Worm (Caenorhabditis elegans) whole organism, L2 larva: ENCODE measurements around the gene ZK617.26.
A peak's percentile ranks its signal among the peaks of the same experiment; 100 is the strongest.

Experiments used
- C34F6.9 ChIP-seq: fragments of 150-350 bp; optimal IDR thresholded peaks from 2 replicates; lab custom pipeline; 2014; ENCODE audit warnings: missing biosample characterization, missing genetic modification characterization
- F13H6.1 ChIP-seq: sonication (generic microtip); optimal IDR thresholded peaks from 2 replicates; lab custom pipeline; 2016; ENCODE audit warnings: missing genetic modification characterization, missing compliant biosample characterization
- R02D3.7 ChIP-seq: fragments of 150-350 bp; optimal IDR thresholded peaks from 2 replicates; lab custom pipeline; 2014; ENCODE audit warnings: missing biosample characterization, missing genetic modification characterization
- Y55F3AM.14 ChIP-seq: fragments of 200-800 bp; sonication (Bioruptor generic); optimal IDR thresholded peaks from 2 replicates; lab custom pipeline; 2018; ENCODE audit warnings: mild to moderate bottlenecking, missing genetic modification characterization, missing compliant biosample characterization
- ZK546.5 ChIP-seq: sonication (generic microtip); optimal IDR thresholded peaks from 2 replicates; lab custom pipeline; 2017; ENCODE audit warnings: missing biosample characterization, missing genetic modification characterization
- alr-1 ChIP-seq: fragments of 150-350 bp; optimal IDR thresholded peaks from 2 replicates; lab custom pipeline; 2014; ENCODE audit warnings: missing biosample characterization, missing genetic modification characterization
- aly-2 ChIP-seq: fragments of 150-350 bp; optimal IDR thresholded peaks from 2 replicates; lab custom pipeline; 2014; ENCODE audit warnings: missing biosample characterization, missing genetic modification characterization
- ama-1 ChIP-seq: fragments of 150-350 bp; optimal IDR thresholded peaks from 2 replicates; lab custom pipeline; 2018; ENCODE audit warnings: inconsistent platforms
- blmp-1 ChIP-seq: sonication (generic microtip); optimal IDR thresholded peaks from 2 replicates; lab custom pipeline; 2017; ENCODE audit warnings: missing genetic modification characterization, mild to moderate bottlenecking, missing compliant biosample characterization, antibody characterized with exemption, moderate library complexity; ENCODE audit not compliant: insufficient read depth
- ceh-16 ChIP-seq: fragments of 150-350 bp; optimal IDR thresholded peaks from 2 replicates; lab custom pipeline; 2014; ENCODE audit warnings: missing biosample characterization, missing genetic modification characterization
- ceh-82 ChIP-seq: fragments of 150-350 bp; optimal IDR thresholded peaks from 2 replicates; lab custom pipeline; 2014; ENCODE audit warnings: missing biosample characterization, missing genetic modification characterization
- crh-2 ChIP-seq: sonication (generic microtip); optimal IDR thresholded peaks from 2 replicates; lab custom pipeline; 2017; ENCODE audit warnings: missing biosample characterization, missing genetic modification characterization
- dmd-4 ChIP-seq: sonication (generic microtip); optimal IDR thresholded peaks from 2 replicates; lab custom pipeline; 2017; ENCODE audit warnings: missing biosample characterization, missing genetic modification characterization
- egl-27 ChIP-seq: sonication (generic microtip); optimal IDR thresholded peaks from 3 replicates; lab custom pipeline; 2017; ENCODE audit warnings: missing biosample characterization, missing genetic modification reagents, missing genetic modification characterization
- elt-1 ChIP-seq: fragments of 150-350 bp; optimal IDR thresholded peaks from 2 replicates; lab custom pipeline; 2014; ENCODE audit warnings: missing biosample characterization, missing genetic modification characterization
- elt-3 ChIP-seq: sonication (generic microtip); optimal IDR thresholded peaks from 2 replicates; lab custom pipeline; 2017; ENCODE audit warnings: missing biosample characterization, missing genetic modification characterization
- fos-1 ChIP-seq: fragments of 150-350 bp; optimal IDR thresholded peaks from 2 replicates; lab custom pipeline; 2014; ENCODE audit warnings: missing biosample characterization, missing genetic modification characterization
- gmeb-1 ChIP-seq: fragments of 150-350 bp; optimal IDR thresholded peaks from 2 replicates; lab custom pipeline; 2014; ENCODE audit warnings: missing biosample characterization, missing genetic modification characterization
- lin-11 ChIP-seq: fragments of 150-350 bp; sonication (generic microtip); optimal IDR thresholded peaks from 2 replicates; lab custom pipeline; 2014; ENCODE audit warnings: missing biosample characterization, missing genetic modification characterization, inconsistent platforms, mixed read lengths
- lin-13 ChIP-seq: fragments of 150-350 bp; optimal IDR thresholded peaks from 2 replicates; lab custom pipeline; 2014; ENCODE audit warnings: missing biosample characterization, missing genetic modification reagents, missing genetic modification characterization
- lin-39 ChIP-seq: fragments of 150-350 bp; optimal IDR thresholded peaks from 2 replicates; lab custom pipeline; 2014; ENCODE audit warnings: missing biosample characterization, missing genetic modification reagents, missing genetic modification characterization
- lsy-2 ChIP-seq, 2 experiments: fragments of 150-350 bp in 1 of 2; sonication (generic microtip) in 1 of 2; optimal IDR thresholded peaks; 2 replicates each; lab custom pipeline; 2014 to 2017; ENCODE audit warnings: missing biosample characterization in 2 of 2, missing genetic modification characterization in 2 of 2
- mab-5 ChIP-seq: fragments of 150-350 bp; optimal IDR thresholded peaks from 2 replicates; lab custom pipeline; 2014; ENCODE audit warnings: missing biosample characterization, missing genetic modification characterization
- mbf-1 ChIP-seq: sonication (generic microtip); optimal IDR thresholded peaks from 2 replicates; lab custom pipeline; 2017; ENCODE audit warnings: missing biosample characterization, missing genetic modification characterization
- mdl-1 ChIP-seq, 2 experiments: fragments of 150-350 bp in 1 of 2; sonication (generic microtip) in 1 of 2; optimal IDR thresholded peaks; 2 replicates each; lab custom pipeline; 2017; ENCODE audit warnings: missing biosample characterization in 2 of 2, missing genetic modification characterization in 2 of 2
- nhr-10 ChIP-seq: sonication (generic microtip); optimal IDR thresholded peaks from 2 replicates; lab custom pipeline; 2017; ENCODE audit warnings: missing biosample characterization, missing genetic modification characterization
- nhr-11 ChIP-seq: fragments of 150-350 bp; optimal IDR thresholded peaks from 2 replicates; lab custom pipeline; 2014; ENCODE audit warnings: missing biosample characterization, missing genetic modification characterization
- nhr-12 ChIP-seq: fragments of 150-350 bp; optimal IDR thresholded peaks from 2 replicates; lab custom pipeline; 2014; ENCODE audit warnings: missing biosample characterization, missing genetic modification characterization
- nhr-129 ChIP-seq: fragments of 150-350 bp; optimal IDR thresholded peaks from 2 replicates; lab custom pipeline; 2014; ENCODE audit warnings: missing biosample characterization, missing genetic modification characterization
- nhr-21 ChIP-seq: fragments of 150-350 bp; optimal IDR thresholded peaks from 2 replicates; lab custom pipeline; 2014; ENCODE audit warnings: missing biosample characterization, missing genetic modification characterization
- nhr-23 ChIP-seq: fragments of 150-350 bp; optimal IDR thresholded peaks from 2 replicates; lab custom pipeline; 2014; ENCODE audit warnings: missing biosample characterization, missing genetic modification reagents, missing genetic modification characterization
- nhr-237 ChIP-seq: fragments of 150-350 bp; optimal IDR thresholded peaks from 2 replicates; lab custom pipeline; 2014; ENCODE audit warnings: missing biosample characterization, missing genetic modification characterization
- nhr-25 ChIP-seq: fragments of 150-350 bp; sonication (generic microtip); optimal IDR thresholded peaks from 3 replicates; lab custom pipeline; 2014; ENCODE audit warnings: missing biosample characterization, missing genetic modification characterization
- nhr-6 ChIP-seq: fragments of 150-350 bp; optimal IDR thresholded peaks from 2 replicates; lab custom pipeline; 2014; ENCODE audit warnings: missing biosample characterization, missing genetic modification characterization
- nhr-77 ChIP-seq: fragments of 150-350 bp; optimal IDR thresholded peaks from 2 replicates; lab custom pipeline; 2014; ENCODE audit warnings: missing biosample characterization, missing genetic modification characterization
- peb-1 ChIP-seq: fragments of 150-350 bp; optimal IDR thresholded peaks from 2 replicates; lab custom pipeline; 2014; ENCODE audit warnings: missing biosample characterization, missing genetic modification characterization
- sem-4 ChIP-seq: fragments of 150-350 bp; optimal IDR thresholded peaks from 2 replicates; lab custom pipeline; 2014; ENCODE audit warnings: missing biosample characterization, missing genetic modification reagents, missing genetic modification characterization
- skn-1 ChIP-seq: sonication (generic microtip); optimal IDR thresholded peaks from 2 replicates; lab custom pipeline; 2017; ENCODE audit warnings: missing biosample characterization, missing genetic modification characterization
- sma-3 ChIP-seq: sonication (generic microtip); optimal IDR thresholded peaks from 2 replicates; lab custom pipeline; 2016; ENCODE audit warnings: missing genetic modification reagents, missing genetic modification characterization, missing compliant biosample characterization
- sma-9 ChIP-seq, 2 experiments: fragments of 150-350 bp in 1 of 2; sonication (generic microtip) in 1 of 2; optimal IDR thresholded peaks; 2 replicates each; lab custom pipeline; 2014 to 2016; ENCODE audit warnings: missing genetic modification characterization in 2 of 2, mild to moderate bottlenecking in 1 of 2, missing biosample characterization in 1 of 2, missing compliant biosample characterization in 1 of 2, missing genetic modification reagents in 1 of 2, moderate library complexity in 1 of 2
- snpc-4 ChIP-seq: fragments of 150-350 bp; optimal IDR thresholded peaks from 2 replicates; lab custom pipeline; 2014; ENCODE audit warnings: missing biosample characterization, missing genetic modification characterization
- unc-39 ChIP-seq: fragments of 150-350 bp; optimal IDR thresholded peaks from 2 replicates; lab custom pipeline; 2014; ENCODE audit warnings: missing biosample characterization, missing genetic modification characterization
- unc-55 ChIP-seq: fragments of 150-350 bp; sonication (generic microtip); optimal IDR thresholded peaks from 3 replicates; lab custom pipeline; 2014; ENCODE audit warnings: missing biosample characterization, missing genetic modification reagents, missing genetic modification characterization
- unc-62 ChIP-seq: fragments of 150-350 bp; optimal IDR thresholded peaks from 2 replicates; lab custom pipeline; 2014; ENCODE audit warnings: missing biosample characterization, missing genetic modification reagents, missing genetic modification characterization
- zag-1 ChIP-seq: fragments of 150-350 bp; optimal IDR thresholded peaks from 2 replicates; lab custom pipeline; 2014; ENCODE audit warnings: missing biosample characterization, missing genetic modification characterization
- ztf-1 ChIP-seq: fragments of 200-800 bp; sonication (Bioruptor generic); conservative IDR thresholded peaks from 2 replicates; pipeline ENCODE4 v1.3.6; 2022; ENCODE audit warnings: missing genetic modification characterization, missing compliant biosample characterization
- ztf-11 ChIP-seq: sonication (generic microtip); optimal IDR thresholded peaks from 2 replicates; lab custom pipeline; 2017; ENCODE audit warnings: missing biosample characterization, missing genetic modification characterization
- ztf-4 ChIP-seq: fragments of 150-350 bp; optimal IDR thresholded peaks from 2 replicates; lab custom pipeline; 2014; ENCODE audit warnings: missing biosample characterization, missing genetic modification characterization

Gene ZK617.26

DNA sequence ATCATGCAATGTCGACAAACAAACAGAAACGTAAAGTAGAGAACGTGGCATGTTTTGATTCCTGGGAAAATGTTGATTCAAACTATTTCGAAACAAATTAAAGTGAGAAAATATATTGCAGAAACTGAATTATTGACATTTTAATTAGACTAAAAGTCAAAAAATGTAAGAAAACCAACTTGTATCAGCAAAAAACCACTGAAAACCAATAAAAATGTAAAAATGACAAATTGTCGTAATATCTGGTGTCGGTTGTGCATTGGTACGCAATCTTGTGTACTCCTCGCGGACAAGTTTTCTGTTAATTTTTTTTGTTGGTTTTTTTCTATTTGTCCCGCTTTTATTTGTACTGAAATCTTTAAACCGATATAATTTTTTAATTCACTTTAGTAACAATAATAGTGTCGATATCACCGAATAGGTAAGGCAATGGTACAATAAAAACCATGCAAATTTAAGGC lies 19.0 kb upstream of the ZK617.26 start, which contains the start of gene T12G3.11 (continued):
- no peak for TF ChIP-seq sma-3 (GFP tag; lab: Kevin White, UChicago)
- no peak for TF ChIP-seq Y55F3AM.14 (GFP tag; lab: Kevin White, UChicago)
- peak; percentile 63 for TF ChIP-seq nhr-129 (tag; lab: Kevin White, UChicago)
- TF ChIP-seq, all 48 proteins: peak for 11

DNA sequence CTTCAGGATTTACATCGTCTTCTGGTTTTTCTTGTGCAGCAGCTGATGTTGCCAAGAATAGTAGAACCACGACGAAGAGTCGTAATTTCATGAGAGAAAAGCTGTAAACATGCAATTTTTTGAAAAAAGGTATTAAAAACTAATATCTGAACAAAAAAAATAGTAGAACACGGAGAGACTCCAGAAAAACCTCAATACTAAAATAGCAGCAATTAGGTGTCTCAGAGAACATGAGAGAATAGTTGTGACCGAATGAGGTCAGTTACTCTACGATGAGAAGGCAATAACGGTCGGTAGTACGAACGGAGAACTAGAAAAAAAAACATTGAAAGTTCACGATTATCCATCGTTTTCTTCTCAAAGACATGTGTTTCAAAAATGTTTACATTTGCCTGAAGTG lies 18.3 kb upstream of the ZK617.26 start, which contains the start of gene tgn-38:
Gene tgn-38 (minus strand): TSS at position 101 of the 400 bp plus-strand sequence.
- TF ChIP-seq sma-3 (GFP tag; lab: Kevin White, UChicago) (no peak), nhr-129 (tag; lab: Kevin White, UChicago) (peak; percentile 22), ztf-1 (GFP tag; lab: Robert Waterston, UW) (no peak), ceh-82 (no peak), ztf-4 (tag; lab: Kevin White, UChicago) (no peak)

DNA sequence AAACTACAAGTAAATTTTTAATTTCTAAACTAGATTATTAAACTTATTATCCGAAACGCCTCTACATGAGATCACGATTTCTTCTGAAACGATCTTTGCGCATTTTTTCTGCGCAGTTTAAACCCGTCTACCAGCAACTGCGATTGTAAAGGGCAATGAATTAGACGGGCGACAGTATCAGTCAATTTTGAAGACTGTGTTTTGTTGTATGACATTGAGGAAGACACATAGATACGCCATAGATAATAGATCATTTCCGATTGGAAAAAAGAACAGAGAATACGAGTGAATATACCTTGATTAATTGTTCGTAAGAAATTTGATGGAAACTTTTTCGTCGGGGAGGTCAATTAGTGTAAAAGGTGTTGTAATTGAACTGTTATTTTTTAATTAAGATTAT lies 10.6 kb upstream of the ZK617.26 start:
- no peak for TF ChIP-seq C34F6.9 (tag; lab: Kevin White, UChicago)
- TF ChIP-seq sem-4 (tag; lab: Kevin White, UChicago), result no peak
- peak; percentile 71 for TF ChIP-seq ceh-16
- peak; percentile 57 for TF ChIP-seq nhr-129 (tag; lab: Kevin White, UChicago)
- no peak for TF ChIP-seq ceh-82
- TF ChIP-seq nhr-25, result peak; percentile 80
- peak; percentile 68 for TF ChIP-seq nhr-21
- TF ChIP-seq sma-3 (GFP tag; lab: Kevin White, UChicago), result no peak
- no peak for TF ChIP-seq snpc-4 (tag; lab: Kevin White, UChicago)
- TF ChIP-seq ztf-1 (GFP tag; lab: Robert Waterston, UW), result no peak
- no peak for TF ChIP-seq nhr-11 (tag; lab: Kevin White, UChicago)
- TF ChIP-seq lin-39 (tag; lab: Kevin White, UChicago), result no peak
- no peak for TF ChIP-seq zag-1 (tag; lab: Kevin White, UChicago)
- no peak for TF ChIP-seq ama-1 (lab: Kevin White, UChicago)
- TF ChIP-seq peb-1 (tag; lab: Kevin White, UChicago), result no peak
- no peak for TF ChIP-seq dmd-4
- TF ChIP-seq gmeb-1 (tag; lab: Kevin White, UChicago), result no peak
- TF ChIP-seq alr-1 (tag; lab: Kevin White, UChicago), result no peak
- no peak for TF ChIP-seq unc-39 (tag; lab: Kevin White, UChicago)
- no peak for TF ChIP-seq R02D3.7
- no peak for TF ChIP-seq nhr-10 (tag; lab: Kevin White, UChicago)
- no peak for TF ChIP-seq mab-5 (tag; lab: Kevin White, UChicago)
- TF ChIP-seq unc-62 (GFP tag; lab: Kevin White, UChicago), result no peak
- TF ChIP-seq elt-3 (tag; lab: Kevin White, UChicago), result no peak
- TF ChIP-seq unc-55 (GFP tag; lab: Kevin White, UChicago), result no peak
- TF ChIP-seq F13H6.1 (tag; lab: Kevin White, UChicago), result no peak
- no peak for TF ChIP-seq nhr-23
- TF ChIP-seq crh-2 (tag; lab: Kevin White, UChicago), result no peak
- TF ChIP-seq nhr-237 (tag; lab: Kevin White, UChicago), result no peak
- TF ChIP-seq ztf-4 (tag; lab: Kevin White, UChicago), result no peak
- no peak for TF ChIP-seq nhr-12 (tag; lab: Kevin White, UChicago)
- TF ChIP-seq lsy-2 (tag; optimal IDR thresholded peaks at IDR 0.05; lab: Kevin White, UChicago), result no peak
- no peak for TF ChIP-seq ZK546.5
- no peak for TF ChIP-seq lin-13 (GFP tag; lab: Kevin White, UChicago)
- no peak for TF ChIP-seq egl-27 (tag; lab: Kevin White, UChicago)
- no peak for TF ChIP-seq nhr-77 (tag; lab: Kevin White, UChicago)
- TF ChIP-seq elt-1, result no peak
- no peak for TF ChIP-seq ztf-11 (tag; lab: Kevin White, UChicago)
- no peak for TF ChIP-seq mbf-1 (tag; lab: Kevin White, UChicago)
- no peak for TF ChIP-seq mdl-1 (tag; optimal IDR thresholded peaks at IDR 0.05; lab: Kevin White, UChicago)
- TF ChIP-seq aly-2 (tag; lab: Kevin White, UChicago), result no peak
- no peak for TF ChIP-seq Y55F3AM.14 (GFP tag; lab: Kevin White, UChicago)
- no peak for TF ChIP-seq nhr-6 (tag; lab: Kevin White, UChicago)
- TF ChIP-seq sma-9 (GFP tag; optimal IDR thresholded peaks at IDR 0.05; lab: Kevin White, UChicago), result peak; percentile 65
- TF ChIP-seq sma-9 (tag; optimal IDR thresholded peaks at IDR 0.05; lab: Kevin White, UChicago), result no peak
- TF ChIP-seq blmp-1 (tag; lab: Kevin White, UChicago), result peak; percentile 58
- TF ChIP-seq fos-1, result peak; percentile 12
- TF ChIP-seq skn-1 (tag; lab: Kevin White, UChicago), result no peak
- TF ChIP-seq lin-11, result no peak
